Fruit fly (Drosophila melanogaster) S2 (cell line): ENCODE measurements around the gene Vm32E.

Experiments
- CG8478 ChIP-seq: fragments of >200 bp; optimal IDR thresholded peaks from 2 replicates; lab custom pipeline; 2018
- CTCF ChIP-seq, 2 experiments: fragments of >200 bp; optimal IDR thresholded peaks; 2 replicates each; lab custom pipeline; 2018

DNA sequence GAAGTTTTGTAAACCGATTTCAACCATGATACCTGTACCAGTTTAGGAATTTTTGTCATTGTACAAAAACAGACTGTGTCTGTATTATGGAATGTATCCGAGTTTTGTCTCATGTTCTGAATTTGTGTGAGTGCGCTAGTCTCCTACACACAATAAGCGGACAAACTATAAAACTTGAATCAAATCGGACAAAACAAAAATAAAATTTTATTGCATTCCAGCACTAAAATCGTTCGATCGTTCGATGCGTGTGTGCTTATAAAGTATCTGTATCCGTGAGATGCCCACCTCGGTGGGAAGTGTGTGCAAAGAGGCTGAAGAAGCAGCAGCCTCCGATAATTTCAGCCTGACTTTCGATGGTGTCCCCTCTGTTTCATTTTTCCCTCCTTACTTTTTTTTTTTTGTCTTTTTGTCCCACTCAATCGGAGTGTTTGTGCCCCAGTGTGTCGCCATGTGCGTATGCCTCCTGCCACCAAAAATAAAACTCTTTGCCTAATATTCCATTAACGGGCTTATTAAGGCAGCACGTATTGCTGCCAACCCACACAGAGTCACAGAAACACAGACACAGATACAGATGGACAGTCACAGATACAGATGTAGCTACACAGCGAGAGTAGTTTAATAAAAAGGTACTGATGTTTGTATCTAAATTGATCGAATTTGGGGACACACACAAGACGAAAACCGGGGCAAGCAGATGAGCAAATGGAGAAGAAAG lies 17.1 kb upstream of the Vm32E start:
- TF ChIP-seq CG8478 (lab: Kevin White, UChicago) (no peak), CTCF (optimal IDR thresholded peaks at IDR 0.05; lab: Kevin White, UChicago) (no peak)
